Fruit fly (Drosophila melanogaster) whole organism: ENCODE measurements around the gene CG14220.

Experiments used
- CG8478 ChIP-seq: fragments of >200 bp; optimal IDR thresholded peaks from 2 replicates; lab custom pipeline; 2018; ENCODE audit warnings: inconsistent platforms
- Dll ChIP-seq: fragments of >200 bp; optimal IDR thresholded peaks from 2 replicates; lab custom pipeline; 2017
- EcR ChIP-seq, 2 experiments: fragments of >200 bp; optimal IDR thresholded peaks; 2 replicates each; lab custom pipeline; 2017; ENCODE audit warnings: missing biosample characterization in 2 of 2, missing genetic modification characterization in 2 of 2, missing genetic modification reagents in 2 of 2
- pan ChIP-seq: fragments of >200 bp; optimal IDR thresholded peaks from 2 replicates; lab custom pipeline; 2017
- psq ChIP-seq: fragments of >200 bp; optimal IDR thresholded peaks from 2 replicates; lab custom pipeline; 2017
- usp ChIP-seq: fragments of >200 bp; optimal IDR thresholded peaks from 2 replicates; lab custom pipeline; 2017; ENCODE audit warnings: missing biosample characterization, missing genetic modification characterization, mixed read lengths

The CG14220 gene

DNA sequence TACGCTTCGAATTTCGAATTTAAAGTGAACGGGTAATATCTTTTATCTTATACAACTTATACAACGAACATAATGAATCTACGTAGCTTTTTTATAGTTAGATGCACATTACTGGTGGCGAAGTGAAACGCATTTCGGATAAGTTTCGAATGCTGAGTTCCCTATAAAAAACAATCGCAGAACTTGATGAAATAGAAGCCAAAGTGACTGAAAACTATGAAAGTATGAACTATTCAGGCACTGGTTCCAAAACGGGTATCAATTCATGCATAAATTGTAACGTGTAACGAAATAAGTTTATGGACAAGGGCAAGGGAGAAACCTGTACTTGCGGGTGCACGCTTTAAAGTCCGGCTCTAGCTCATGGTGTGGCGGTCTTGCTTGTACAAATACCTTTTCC, 5.8 kb downstream of the CG14220 start:
- TF ChIP-seq psq (lab: Kevin White, UChicago) (no peak), Dll (no peak), CG8478 (lab: Kevin White, UChicago) (no peak), usp (GFP tag; lab: Kevin White, UChicago) (no peak)

DNA sequence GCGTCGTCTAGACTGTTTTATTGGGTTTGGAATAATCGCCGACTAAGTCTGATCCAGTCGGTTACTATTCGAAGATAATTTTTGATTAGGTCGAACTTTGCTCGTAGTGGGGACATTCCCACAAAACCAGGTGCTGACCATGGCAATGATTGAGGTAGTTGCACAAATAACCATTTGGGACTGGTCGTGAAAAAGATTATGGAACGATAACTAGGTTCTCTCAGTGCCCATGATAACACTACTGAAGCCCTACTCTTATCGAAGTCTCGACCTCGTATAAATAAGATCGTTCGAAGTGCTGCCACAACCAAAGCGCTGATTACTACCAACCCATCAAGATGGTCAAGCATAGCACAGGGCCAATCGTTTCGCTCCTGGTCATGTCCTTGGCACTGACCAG, 9.3 kb downstream of the CG14220 start, which contains the start of gene CG14205:
Gene CG14205 (plus strand): TSS at position 301 of the 400 bp plus-strand sequence.
- TF ChIP-seq pan (no peak), Dll (no peak), EcR (GFP tag; optimal IDR thresholded peaks at IDR 0.05; lab: Kevin White, UChicago) (no peak), CG8478 (lab: Kevin White, UChicago) (no peak), usp (GFP tag; lab: Kevin White, UChicago) (no peak), psq (lab: Kevin White, UChicago) (no peak)

DNA sequence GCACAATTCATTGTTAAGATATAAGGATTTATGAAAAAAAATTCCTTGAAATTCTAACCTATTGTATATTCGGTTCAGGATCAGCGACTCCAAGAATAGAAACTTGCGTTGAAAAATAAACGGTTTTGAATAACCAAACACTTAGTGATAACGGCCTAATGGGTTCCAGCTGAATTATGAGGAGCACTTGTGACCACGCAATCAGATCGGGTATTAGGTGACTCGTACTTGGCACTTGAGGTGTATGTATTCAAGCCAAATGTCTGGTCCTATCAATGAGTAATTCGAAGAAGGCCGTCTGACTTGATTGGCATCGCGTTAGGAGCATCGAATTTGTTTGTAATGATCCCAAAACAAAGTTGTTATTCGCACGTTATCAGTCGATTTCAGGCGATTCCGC, 11.1 kb downstream of the CG14220 start:
- TF ChIP-seq pan (no peak), Dll (no peak), EcR (GFP tag; optimal IDR thresholded peaks at IDR 0.05; lab: Kevin White, UChicago) (no peak), CG8478 (lab: Kevin White, UChicago) (no peak), usp (GFP tag; lab: Kevin White, UChicago) (no peak), psq (lab: Kevin White, UChicago) (no peak)

DNA sequence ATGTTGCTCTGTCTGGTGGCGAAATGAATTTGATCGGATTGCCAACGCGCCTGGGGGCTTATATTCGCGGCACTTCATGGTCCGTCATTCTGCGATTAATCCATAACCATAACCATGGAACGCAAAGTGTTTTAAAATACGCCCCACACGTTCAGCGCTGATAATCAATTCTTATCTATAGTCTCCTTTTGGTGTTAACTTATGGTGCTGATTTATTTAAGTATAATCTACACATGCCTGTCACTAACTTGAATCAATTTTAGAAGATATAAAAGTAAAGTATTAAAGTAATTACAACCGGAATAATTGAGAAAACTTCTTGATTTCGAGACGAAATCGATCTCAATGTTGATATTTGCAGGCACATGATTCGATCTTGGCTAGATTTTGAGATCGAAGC, 11.6 kb downstream of the CG14220 start, which contains the start of gene CG14219:
Gene CG14219 (minus strand): TSS at position 101 of the 400 bp plus-strand sequence.
- TF ChIP-seq usp (GFP tag; lab: Kevin White, UChicago) (no peak), CG8478 (lab: Kevin White, UChicago) (no peak), pan (no peak), EcR (GFP tag; optimal IDR thresholded peaks at IDR 0.05; lab: Kevin White, UChicago) (no peak), psq (lab: Kevin White, UChicago) (no peak), Dll (no peak)

DNA sequence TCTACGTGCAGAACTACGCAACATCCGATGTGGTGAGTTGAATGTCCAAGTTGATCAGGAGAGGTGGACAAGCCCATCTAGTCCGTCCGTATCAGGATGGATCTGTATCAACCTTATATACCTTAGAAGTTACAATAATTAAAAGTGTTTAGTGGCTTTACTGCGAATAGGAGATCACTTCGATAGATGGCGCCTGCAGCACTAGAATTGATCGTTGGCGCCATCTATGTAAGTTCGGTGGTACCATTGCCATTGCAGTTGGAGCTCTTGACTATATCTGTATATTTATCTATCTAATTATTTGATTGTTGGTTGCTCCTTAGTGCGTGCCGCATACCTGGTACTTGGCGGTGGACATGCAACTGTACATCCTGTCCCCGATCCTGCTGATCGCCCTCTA, 16.5 kb downstream of the CG14220 start:
- no peak for TF ChIP-seq pan
- TF ChIP-seq EcR (GFP tag; optimal IDR thresholded peaks at IDR 0.05; lab: Kevin White, UChicago): no peak
- TF ChIP-seq usp (GFP tag; lab: Kevin White, UChicago): no peak
- no peak for TF ChIP-seq Dll
- no peak for TF ChIP-seq CG8478 (lab: Kevin White, UChicago)

DNA sequence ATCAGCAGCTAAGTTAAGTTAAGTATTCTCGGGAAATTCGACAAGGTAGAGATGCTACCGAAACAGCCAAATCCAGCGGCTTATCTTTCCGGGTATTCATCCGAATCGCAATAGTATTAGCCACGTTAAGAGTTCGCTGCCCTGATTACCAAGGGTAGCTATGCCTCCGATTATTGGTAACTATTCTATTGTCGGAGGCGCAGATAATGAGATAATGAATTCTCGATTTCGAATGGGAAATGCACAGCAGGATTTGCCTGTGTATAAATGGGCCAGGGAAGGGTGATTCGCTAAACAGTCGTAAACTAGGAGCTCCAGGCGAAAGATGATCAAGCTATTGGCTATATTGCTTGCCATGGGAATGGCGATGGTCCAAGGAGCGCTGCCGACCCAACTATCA, 18.3 kb downstream of the CG14220 start, which contains the start of gene CG14204:
Gene CG14204 (plus strand): TSS at position 301 of the 400 bp plus-strand sequence.
- no peak for TF ChIP-seq psq (lab: Kevin White, UChicago)

DNA sequence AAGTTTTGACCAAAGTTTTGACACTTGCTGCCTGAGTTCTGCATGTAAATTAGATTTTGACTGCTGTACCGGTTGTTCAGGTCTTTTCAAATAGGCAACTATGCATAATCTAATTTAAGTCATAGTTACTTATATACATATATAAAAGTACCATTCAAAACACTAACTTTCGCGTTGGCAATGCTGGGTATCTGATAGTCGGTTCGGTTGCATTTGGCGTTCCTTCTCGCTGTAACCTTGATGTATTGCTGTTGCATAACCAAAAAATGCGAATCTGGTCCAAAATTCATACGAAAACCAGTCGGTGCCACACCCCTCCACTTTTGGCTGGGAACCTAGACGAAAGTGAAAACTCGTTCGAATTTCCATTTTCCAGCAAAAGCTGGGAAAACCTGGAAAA, 18.9 kb downstream of the CG14220 start:
- TF ChIP-seq pan (no peak), CG8478 (lab: Kevin White, UChicago) (no peak), usp (GFP tag; lab: Kevin White, UChicago) (no peak), EcR (GFP tag; optimal IDR thresholded peaks at IDR 0.05; lab: Kevin White, UChicago) (no peak), Dll (no peak), psq (lab: Kevin White, UChicago) (no peak)

DNA sequence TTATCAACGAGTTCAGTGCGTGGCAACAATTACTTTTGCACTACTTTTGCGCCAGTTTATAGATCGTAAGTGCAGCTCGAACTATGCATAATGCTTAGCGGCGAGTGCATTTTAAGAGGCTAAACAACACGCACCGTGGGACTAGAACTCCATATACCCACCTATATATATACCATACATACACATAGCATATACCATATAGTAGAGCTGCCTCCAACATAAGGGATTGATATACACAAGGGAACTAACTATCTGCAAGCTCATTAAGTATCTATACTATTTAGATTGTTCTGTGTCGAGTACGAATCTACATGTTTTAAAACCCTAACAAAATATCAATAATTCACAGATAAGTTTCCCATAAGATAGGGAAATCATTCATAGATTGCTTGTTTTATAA, 19.8 kb downstream of the CG14220 start, which contains the start of gene CG14218:
Gene CG14218 (minus strand): TSS at position 101 of the 400 bp plus-strand sequence.
- TF ChIP-seq EcR (GFP tag; optimal IDR thresholded peaks at IDR 0.05; lab: Kevin White, UChicago): no peak
- TF ChIP-seq psq (lab: Kevin White, UChicago): no peak
- no peak for TF ChIP-seq CG8478 (lab: Kevin White, UChicago)
- no peak for TF ChIP-seq Dll
- no peak for TF ChIP-seq pan
- TF ChIP-seq usp (GFP tag; lab: Kevin White, UChicago): no peak

DNA sequence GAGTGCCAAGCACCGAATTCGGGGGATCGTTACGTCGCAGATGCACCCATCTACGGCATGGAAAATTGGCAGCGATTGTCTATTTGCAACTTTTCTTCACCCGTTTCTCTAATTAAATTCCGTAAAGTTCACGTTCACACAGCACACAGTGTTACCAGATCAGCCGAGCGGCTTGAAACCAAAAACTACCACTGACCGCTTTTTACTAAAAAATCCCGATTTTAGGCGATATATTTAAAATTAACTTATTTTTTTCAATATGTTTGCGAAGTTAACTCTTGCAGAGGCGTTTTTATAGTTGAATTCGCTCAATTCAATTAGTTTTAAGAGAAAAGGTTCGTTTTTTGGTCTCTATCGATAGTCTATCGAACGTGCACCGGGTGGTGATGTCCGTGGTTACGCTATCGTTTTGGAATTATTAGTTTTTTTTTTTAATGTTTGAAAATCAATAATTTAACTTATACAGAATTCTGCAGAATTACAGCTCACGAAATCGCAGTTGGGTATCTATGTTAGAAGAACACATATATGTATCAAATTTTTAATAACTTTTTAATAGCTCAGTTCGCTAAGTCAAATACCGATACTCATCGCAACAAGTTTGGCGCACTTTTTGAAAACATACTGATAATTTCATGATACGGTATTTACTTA, 21.9 kb downstream of the CG14220 start, which contains the start of gene Tao:
Gene Tao (minus strand): TSS at position 153 of the 654 bp plus-strand sequence.
- TF ChIP-seq EcR (GFP tag; optimal IDR thresholded peaks at IDR 0.05; lab: Kevin White, UChicago) (no peak), Dll (no peak), usp (GFP tag; lab: Kevin White, UChicago) (no peak), pan (no peak), CG8478 (lab: Kevin White, UChicago) (no peak), psq (lab: Kevin White, UChicago) (no peak)

DNA sequence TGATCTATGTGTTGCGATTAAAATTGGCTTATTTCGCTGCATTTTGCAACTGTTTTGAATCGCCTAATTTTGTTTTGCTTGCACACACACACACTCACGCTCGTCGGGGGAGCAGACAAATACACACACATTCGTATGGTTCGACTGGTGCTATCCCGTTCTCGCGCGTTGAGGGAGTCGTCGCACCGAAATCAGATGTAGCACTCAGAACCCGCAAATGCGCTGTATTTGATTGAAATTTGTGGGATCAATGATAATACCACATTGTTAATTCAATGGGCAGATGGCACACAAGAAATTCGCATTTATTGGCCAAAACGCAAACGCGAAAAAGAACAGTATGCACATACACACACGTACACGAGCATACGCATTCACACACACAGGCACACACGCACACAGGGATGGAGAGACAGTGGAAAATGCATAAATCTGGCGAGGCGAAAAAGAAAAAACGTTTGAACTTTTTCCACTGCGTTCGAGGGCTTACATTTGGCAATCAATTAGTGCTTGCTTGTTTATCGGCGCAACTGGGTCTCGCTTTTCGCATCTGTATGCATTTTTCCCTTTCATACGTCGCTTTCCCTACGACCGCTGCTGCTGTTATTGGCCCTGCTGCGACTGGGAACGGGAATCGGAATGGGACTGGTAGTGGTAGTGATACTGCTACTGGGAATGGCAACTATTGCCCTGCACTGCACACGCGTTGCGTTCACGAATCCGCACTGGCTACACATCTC, 22.6 kb downstream of the CG14220 start:
- TF ChIP-seq pan (no peak), CG8478 (lab: Kevin White, UChicago) (peak; percentile 89)

DNA sequence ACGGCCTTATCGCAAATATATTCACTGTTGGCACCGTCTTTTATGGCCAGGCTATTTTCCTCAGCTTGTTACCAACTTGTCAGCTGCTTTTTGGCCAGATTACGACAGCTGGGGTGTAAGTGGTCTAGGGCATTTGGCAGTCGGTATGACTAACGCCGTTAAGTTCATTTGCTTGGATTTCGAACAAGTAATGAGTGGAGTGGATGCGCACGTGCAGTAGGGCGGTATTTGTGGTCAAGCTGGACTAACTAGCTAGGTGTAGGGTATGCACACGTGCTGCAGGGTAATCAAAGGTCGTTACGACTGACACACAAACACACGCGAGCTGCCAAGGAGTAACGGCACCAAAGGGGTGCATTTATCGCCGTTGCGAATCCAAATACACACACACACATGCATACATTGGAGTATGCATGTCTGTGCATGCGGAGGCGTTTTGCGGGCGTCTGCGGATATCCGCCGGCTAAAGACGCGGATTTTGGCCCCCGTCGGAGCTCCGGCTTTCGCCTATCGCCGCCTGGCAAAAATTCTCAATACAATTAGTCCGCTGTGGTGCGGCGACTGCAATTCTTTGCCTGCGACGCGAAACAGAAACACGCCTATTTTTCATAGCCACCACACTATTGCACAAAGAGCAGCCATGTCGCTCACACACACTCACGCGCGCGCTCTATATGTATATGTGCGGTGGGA, 23.6 kb downstream of the CG14220 start:
- TF ChIP-seq psq (lab: Kevin White, UChicago): no peak
- TF ChIP-seq pan: no peak
- no peak for TF ChIP-seq CG8478 (lab: Kevin White, UChicago)
- no peak for TF ChIP-seq EcR (GFP tag; optimal IDR thresholded peaks at IDR 0.05; lab: Kevin White, UChicago)
- no peak for TF ChIP-seq Dll
- TF ChIP-seq usp (GFP tag; lab: Kevin White, UChicago): no peak

DNA sequence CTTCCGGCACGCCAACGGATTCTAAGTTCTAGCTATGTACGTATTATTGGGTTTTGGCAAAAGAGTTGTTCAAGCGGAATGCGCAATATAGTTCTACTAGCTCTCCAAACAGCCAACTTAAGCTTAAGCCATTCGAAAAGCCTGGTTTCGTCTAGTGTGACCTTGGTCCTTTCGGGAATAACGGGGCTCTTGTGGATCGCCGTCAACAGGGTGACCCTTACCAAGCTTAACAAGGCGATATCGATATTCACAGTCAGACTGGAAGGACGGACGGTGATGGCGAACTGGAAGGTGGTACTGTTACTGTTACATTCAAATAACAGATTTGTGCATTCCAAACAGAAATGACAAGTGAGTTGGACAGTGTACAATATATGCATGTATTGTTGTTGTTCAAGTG, 28.0 kb downstream of the CG14220 start:
- no peak for TF ChIP-seq Dll
- no peak for TF ChIP-seq usp (GFP tag; lab: Kevin White, UChicago)
- no peak for TF ChIP-seq EcR (GFP tag; optimal IDR thresholded peaks at IDR 0.05; lab: Kevin White, UChicago)
- TF ChIP-seq CG8478 (lab: Kevin White, UChicago): no peak
- no peak for TF ChIP-seq psq (lab: Kevin White, UChicago)
- no peak for TF ChIP-seq pan
